Fruit fly (Drosophila melanogaster) whole organism, adult: Measurements from ENCODE around the gene viaf.

Experiments used
- CG12768 ChIP-seq: fragments of 200-800 bp; sonication (Bioruptor generic); optimal IDR thresholded peaks from 2 replicates; lab custom pipeline; 2017; ENCODE audit warnings: missing biosample characterization, missing genetic modification characterization, mild to moderate bottlenecking, moderate library complexity, missing genetic modification reagents
- CG14711 ChIP-seq: fragments of 200-800 bp; sonication (Bioruptor generic); optimal IDR thresholded peaks from 2 replicates; lab custom pipeline; 2018; ENCODE audit warnings: missing biosample characterization, mild to moderate bottlenecking, missing genetic modification characterization, moderate library complexity
- CG1620 ChIP-seq: fragments of 200-800 bp; sonication (Bioruptor generic); optimal IDR thresholded peaks from 2 replicates; lab custom pipeline; 2016; ENCODE audit warnings: missing biosample characterization, missing genetic modification characterization
- toe ChIP-seq: fragments of 200-800 bp; sonication (Bioruptor generic); optimal IDR thresholded peaks from 2 replicates; lab custom pipeline; 2016; ENCODE audit warnings: missing biosample characterization, missing genetic modification characterization

- no peak for TF ChIP-seq toe (GFP tag; lab: Kevin White, UChicago)
- TF ChIP-seq CG12768 (GFP tag; lab: Kevin White, UChicago), result no peak
- TF ChIP-seq CG14711, result no peak
- no peak for TF ChIP-seq CG1620
These were observed 5.0 kb upstream of the viaf start, which contains the start of gene Grip163 for dm6 chr3L:11997959-11998358.
